Fruit fly (Drosophila melanogaster): ENCODE measurements around the gene Atac1.

Atac1 gene

DNA sequence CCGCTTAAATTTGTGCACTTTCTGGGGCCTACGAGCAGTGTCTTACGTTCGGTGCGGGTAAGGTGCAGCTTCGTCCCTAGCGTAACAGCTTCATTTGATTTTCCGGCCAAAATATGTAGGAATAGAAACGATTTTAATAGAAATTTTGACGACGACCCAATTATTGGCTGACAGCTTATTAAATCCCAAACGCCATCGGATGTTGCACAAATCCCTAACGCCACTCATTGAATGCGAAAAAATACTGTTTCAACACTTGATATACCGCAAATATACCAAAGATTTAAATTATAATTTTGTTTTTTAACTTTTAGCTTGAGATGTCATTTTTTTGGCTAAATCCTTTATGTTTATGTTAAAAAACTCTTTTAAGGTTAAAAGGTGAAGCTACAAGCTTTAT is 15.0 kb downstream of the Atac1 start, which contains the start of gene Fgop2 (continued):
- TF ChIP-seq pzg (GFP tag; optimal IDR thresholded peaks at IDR 0.05) = peak; percentile 61
- TF ChIP-seq CG34422 (GFP tag; IDR thresholded peaks at IDR 0.05) = no peak
- peak; percentile 51 for TF ChIP-seq CG1603 (tag; optimal IDR thresholded peaks at IDR 0.05)
- TF ChIP-seq sob (GFP tag; IDR thresholded peaks at IDR 0.05) = peak; percentile 20; the same call in 1 of the 2 replicates
- TF ChIP-seq so (GFP tag; IDR thresholded peaks at IDR 0.05) = no peak
- TF ChIP-seq Dp (GFP tag; optimal IDR thresholded peaks at IDR 0.05) = peak; percentile 74
- no peak for TF ChIP-seq CG32532 (GFP tag; IDR thresholded peaks at IDR 0.05)
- no peak for TF ChIP-seq gsb-n (tag; optimal IDR thresholded peaks at IDR 0.05)
- peak; percentile 80 for TF ChIP-seq CG4617 (GFP tag; optimal IDR thresholded peaks at IDR 0.05; ENCODE audit: borderline replicate concordance)
- TF ChIP-seq E2f2 (GFP tag; IDR thresholded peaks at IDR 0.05) = peak; percentile 82
- TF ChIP-seq Myb (GFP tag; optimal IDR thresholded peaks at IDR 0.05) = peak; percentile 4
- no peak for TF ChIP-seq sqz (GFP tag; optimal IDR thresholded peaks at IDR 0.05)
- TF ChIP-seq stwl (tag; optimal IDR thresholded peaks at IDR 0.05) = peak; percentile 83
- peak; percentile 47 for TF ChIP-seq Med (GFP tag)
- no peak for TF ChIP-seq CG1832 (GFP tag; optimal IDR thresholded peaks at IDR 0.05)

DNA sequence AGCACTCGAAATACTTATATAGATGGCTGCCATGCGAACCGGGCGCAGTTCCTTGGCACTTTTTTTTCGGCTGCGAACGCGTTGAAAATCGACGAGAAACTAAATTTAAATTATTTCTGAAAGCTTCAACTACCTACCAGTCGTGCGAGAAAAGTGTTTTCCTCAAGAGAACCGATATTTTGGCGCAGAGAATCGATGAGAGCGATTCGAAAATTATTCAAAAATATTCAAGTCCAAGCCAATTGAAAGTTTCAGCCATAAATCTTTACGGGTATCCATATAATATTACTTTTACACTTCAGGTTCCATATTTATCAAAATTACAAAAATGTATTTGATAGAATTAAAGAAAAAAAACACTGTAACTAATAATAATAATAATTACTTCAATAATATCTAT is 17.4 kb downstream of the Atac1 start, which contains the start of gene CG18304:
CG18304 (minus strand) TSS at position 101 of the 400 bp plus-strand sequence.
- TF ChIP-seq CG17328 (GFP tag; IDR thresholded peaks at IDR 0.05) (0 out of 2 replicates have a peak, but pooled peaks have one; percentile 7), YL-1 (GFP tag; optimal IDR thresholded peaks at IDR 0.05) (no peak), Doc3 (GFP tag; IDR thresholded peaks at IDR 0.05; ENCODE audit: partially characterized antibody) (no peak)

- TF ChIP-seq CG17829 (tag; optimal IDR thresholded peaks at IDR 0.05) (no peak), CG3163 (GFP tag; optimal IDR thresholded peaks at IDR 0.05) (peak; percentile 79), CG10462 (GFP tag; optimal IDR thresholded peaks at IDR 0.05) (no peak), pan (optimal IDR thresholded peaks at IDR 0.05) (no peak), pan (GFP tag; optimal IDR thresholded peaks at IDR 0.05 in 1 of 2, IDR thresholded peaks at IDR 0.05 in 1 of 2) (peak in 1 of 2 experiments; percentile 19), Trl (optimal IDR thresholded peaks at IDR 0.05) (peak in 1 of 2 experiments; percentile 47), Trl (GFP tag; optimal IDR thresholded peaks at IDR 0.05) (no peak), z (GFP tag; IDR thresholded peaks at IDR 0.05) (0 out of 3 replicates have a peak, but pooled peaks have one; percentile 49), kah (GFP tag; optimal IDR thresholded peaks at IDR 0.05) (peak; percentile 54)
Measured at dm6 chr2L:6941731-6942130, 18.4 kb downstream of the Atac1 start.

DNA sequence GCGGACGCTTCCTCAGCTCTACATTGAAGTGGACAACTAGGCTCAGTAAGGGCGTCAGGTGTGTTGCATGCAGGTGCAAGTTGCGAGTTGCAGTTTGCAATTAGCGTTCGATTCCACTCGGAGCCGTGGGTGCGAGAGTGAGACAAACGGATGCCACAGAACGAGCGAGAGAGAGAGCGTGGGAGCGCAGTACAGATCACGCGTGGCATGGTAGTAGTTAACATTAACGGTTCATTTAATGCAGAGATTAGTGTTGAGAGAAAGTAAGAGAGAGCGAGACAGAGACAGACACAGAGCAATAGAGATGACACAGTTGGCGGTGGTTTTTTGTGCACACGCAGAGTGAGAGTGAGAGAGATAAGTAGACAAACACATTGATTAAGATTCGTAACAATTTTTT is 20.4 kb downstream of the Atac1 start:
- peak; percentile 39 for TF ChIP-seq cg (GFP tag; optimal IDR thresholded peaks at IDR 0.05)
- TF ChIP-seq fru (optimal IDR thresholded peaks at IDR 0.05) = no peak
- TF ChIP-seq MBD-R2 (GFP tag; IDR thresholded peaks at IDR 0.05) = peak; percentile 32; the same call in 1 of the 2 replicates
- no peak for TF ChIP-seq Doc3 (GFP tag; IDR thresholded peaks at IDR 0.05; ENCODE audit: partially characterized antibody)
- peak; percentile 18; the same call in 1 of the 2 replicates for TF ChIP-seq vvl (GFP tag; IDR thresholded peaks at IDR 0.05)
- TF ChIP-seq Meics (GFP tag; optimal IDR thresholded peaks at IDR 0.05) = no peak
- TF ChIP-seq chm (GFP tag; IDR thresholded peaks at IDR 0.05) = 0 out of 2 replicates have a peak, but pooled peaks have one; percentile 44
- peak; percentile 60 for TF ChIP-seq zen (tag; optimal IDR thresholded peaks at IDR 0.05)
- peak; percentile 33 for TF ChIP-seq CG8290 (GFP tag; optimal IDR thresholded peaks at IDR 0.05)
- peak in 1 of 2 experiments; percentile 35 for TF ChIP-seq CG8290 (tag; optimal IDR thresholded peaks at IDR 0.05)
- TF ChIP-seq CG16815 (GFP tag; optimal IDR thresholded peaks at IDR 0.05) = no peak
- no peak for TF ChIP-seq CG6854 (GFP tag; optimal IDR thresholded peaks at IDR 0.05)
- TF ChIP-seq Sry-β (GFP tag; optimal IDR thresholded peaks at IDR 0.05) = peak; percentile 50
- TF ChIP-seq Adf1 (GFP tag; IDR thresholded peaks at IDR 0.05) = no peak
- TF ChIP-seq bbx (GFP tag; IDR thresholded peaks at IDR 0.05; ENCODE audit: partially characterized antibody) = 0 out of 2 replicates have a peak, but pooled peaks have one; percentile 40
- 0 out of 3 replicates have a peak, but pooled peaks have one; percentile 6 for TF ChIP-seq row (GFP tag; IDR thresholded peaks at IDR 0.05)
- TF ChIP-seq CG2199 (GFP tag; IDR thresholded peaks at IDR 0.05) = 0 out of 3 replicates have a peak, but pooled peaks have one; percentile 56
- TF ChIP-seq CG1832 (GFP tag; optimal IDR thresholded peaks at IDR 0.05) = peak; percentile 76
- TF ChIP-seq lola (GFP tag; optimal IDR thresholded peaks at IDR 0.05) = no peak
- no peak for TF ChIP-seq Rx (GFP tag; IDR thresholded peaks at IDR 0.05)
- peak; percentile 24 for TF ChIP-seq ac (GFP tag; optimal IDR thresholded peaks at IDR 0.05)
- peak; percentile 46; the same call in 1 of the 3 replicates for TF ChIP-seq Opbp (GFP tag; IDR thresholded peaks at IDR 0.05; ENCODE audit: partially characterized antibody)
- TF ChIP-seq Trl (optimal IDR thresholded peaks at IDR 0.05) = peak in 1 of 2 experiments; percentile 35
- TF ChIP-seq Trl (GFP tag; optimal IDR thresholded peaks at IDR 0.05) = no peak
